Fruit fly (Drosophila melanogaster) whole organism, embryonic: Measurements from ENCODE around the gene CG32192.

Experiments
- CG10565 ChIP-seq: fragments of 200-800 bp; sonication (Bioruptor generic); optimal IDR thresholded peaks from 3 replicates; lab custom pipeline; 2016; ENCODE audit warnings: missing biosample characterization, mild to moderate bottlenecking, missing genetic modification characterization
- CG11456 ChIP-seq: fragments of 200-800 bp; sonication (Bioruptor generic); IDR thresholded peaks from 3 replicates; pipeline ENCODE4 v1.3.6; 2022; ENCODE audit warnings: missing biosample characterization, missing genetic modification characterization
- CG12155 ChIP-seq: fragments of 200-800 bp; sonication (Bioruptor generic); optimal IDR thresholded peaks from 3 replicates; lab custom pipeline; 2016; ENCODE audit warnings: missing biosample characterization, missing genetic modification characterization
- CG12769 ChIP-seq: fragments of 200-800 bp; sonication (Bioruptor generic); optimal IDR thresholded peaks from 2 replicates; lab custom pipeline; 2019; ENCODE audit warnings: missing biosample characterization, mild to moderate bottlenecking, missing genetic modification characterization, moderate library complexity
- CG12942 ChIP-seq: fragments of 200-800 bp; sonication (Bioruptor generic); optimal IDR thresholded peaks from 3 replicates; lab custom pipeline; 2016; ENCODE audit warnings: missing biosample characterization, missing genetic modification characterization
- CG13775 ChIP-seq: fragments of 200-800 bp; sonication (Bioruptor generic); optimal IDR thresholded peaks from 3 replicates; lab custom pipeline; 2017; ENCODE audit warnings: missing biosample characterization, mild to moderate bottlenecking, missing genetic modification characterization
- CG14667 ChIP-seq: fragments of 200-800 bp; sonication (Bioruptor generic); IDR thresholded peaks from 2 replicates; pipeline ENCODE4 v1.3.6; 2022; ENCODE audit warnings: missing biosample characterization, missing genetic modification characterization
- CG15479 ChIP-seq: fragments of 200-800 bp; sonication (Bioruptor generic); optimal IDR thresholded peaks from 3 replicates; lab custom pipeline; 2019; ENCODE audit warnings: missing biosample characterization, mild to moderate bottlenecking, missing genetic modification characterization, moderate library complexity
- CG31388 ChIP-seq: fragments of 200-800 bp; sonication (Bioruptor generic); optimal IDR thresholded peaks from 2 replicates; lab custom pipeline; 2016; ENCODE audit warnings: missing biosample characterization, missing genetic modification characterization
- CG3407 ChIP-seq: fragments of 200-800 bp; sonication (Bioruptor generic); optimal IDR thresholded peaks from 2 replicates; lab custom pipeline; 2018; ENCODE audit warnings: missing biosample characterization, mild to moderate bottlenecking, missing genetic modification characterization
- CG34376 ChIP-seq: fragments of 200-800 bp; sonication (Bioruptor generic); optimal IDR thresholded peaks from 2 replicates; lab custom pipeline; 2018; ENCODE audit warnings: missing biosample characterization, mild to moderate bottlenecking, missing genetic modification characterization
- CG4404 ChIP-seq: fragments of 200-800 bp; sonication (Bioruptor generic); IDR thresholded peaks from 2 replicates; pipeline ENCODE4 v1.3.6; 2022; ENCODE audit warnings: missing biosample characterization, missing genetic modification characterization
- CG4424 ChIP-seq: fragments of 200-800 bp; sonication (Bioruptor generic); optimal IDR thresholded peaks from 3 replicates; lab custom pipeline; 2016; ENCODE audit warnings: missing biosample characterization, missing genetic modification characterization
- CG6654 ChIP-seq: fragments of 200-800 bp; sonication (Bioruptor generic); optimal IDR thresholded peaks from 2 replicates; lab custom pipeline; 2017; ENCODE audit warnings: missing biosample characterization, mild to moderate bottlenecking, missing genetic modification characterization
- CG8359 ChIP-seq: fragments of 200-800 bp; sonication (Bioruptor generic); optimal IDR thresholded peaks from 2 replicates; lab custom pipeline; 2017; ENCODE audit warnings: missing biosample characterization, mild to moderate bottlenecking, missing genetic modification characterization, borderline replicate concordance
- Deaf1 ChIP-seq: fragments of 200-800 bp; optimal IDR thresholded peaks from 3 replicates; lab custom pipeline; 2019; ENCODE audit warnings: missing biosample characterization, mild to moderate bottlenecking, missing genetic modification characterization, moderate library complexity
- ERR ChIP-seq: fragments of 200-800 bp; sonication (Bioruptor generic); optimal IDR thresholded peaks from 2 replicates; lab custom pipeline; 2016; ENCODE audit warnings: missing biosample characterization, missing genetic modification characterization
- Gsc ChIP-seq: fragments of 200-800 bp; sonication (Bioruptor generic); IDR thresholded peaks from 2 replicates; pipeline ENCODE4 v1.3.6; 2022; ENCODE audit warnings: missing biosample characterization, missing genetic modification characterization
- HLH4C ChIP-seq: fragments of 200-800 bp; sonication (Bioruptor generic); IDR thresholded peaks from 3 replicates; pipeline ENCODE4 v1.3.6; 2022; ENCODE audit warnings: missing biosample characterization, missing genetic modification characterization; ENCODE audit not compliant: partially characterized antibody
- HLHmδ ChIP-seq: fragments of 200-800 bp; sonication (Bioruptor generic); optimal IDR thresholded peaks from 2 replicates; lab custom pipeline; 2018; ENCODE audit warnings: missing biosample characterization, mild to moderate bottlenecking, missing genetic modification characterization, moderate library complexity
- Hr51 ChIP-seq, 2 experiments: fragments of 200-800 bp; sonication (Bioruptor generic); optimal IDR thresholded peaks; 2 replicates in 1 of 2; 3 replicates in 1 of 2; lab custom pipeline; 2016 to 2018; ENCODE audit warnings: missing biosample characterization in 2 of 2, missing genetic modification characterization in 2 of 2, mild to moderate bottlenecking in 1 of 2, moderate library complexity in 1 of 2
- Med ChIP-seq: fragments of 200-800 bp; sonication (Bioruptor generic); peaks from one replicate; lab custom pipeline; 2016; ENCODE audit warnings: missing biosample characterization, missing genetic modification characterization, mild to moderate bottlenecking, inconsistent platforms, moderate library complexity
- Mes4 ChIP-seq: fragments of 200-800 bp; sonication (Bioruptor generic); optimal IDR thresholded peaks from 2 replicates; lab custom pipeline; 2016; ENCODE audit warnings: missing biosample characterization, missing genetic modification characterization
- Myb ChIP-seq: fragments of 200-800 bp; sonication (Bioruptor generic); optimal IDR thresholded peaks from 2 replicates; lab custom pipeline; 2016; ENCODE audit warnings: missing biosample characterization, missing genetic modification characterization
- NC2α ChIP-seq: fragments of 200-800 bp; sonication (Bioruptor generic); optimal IDR thresholded peaks from 2 replicates; lab custom pipeline; 2016; ENCODE audit warnings: missing biosample characterization, missing genetic modification characterization
- NK7.1 ChIP-seq: fragments of 200-800 bp; sonication (Bioruptor generic); optimal IDR thresholded peaks from 3 replicates; lab custom pipeline; 2016; ENCODE audit warnings: missing biosample characterization, missing genetic modification characterization
- Nf-YC ChIP-seq: fragments of 200-800 bp; optimal IDR thresholded peaks from 3 replicates; lab custom pipeline; 2019; ENCODE audit warnings: missing biosample characterization, mild to moderate bottlenecking, missing genetic modification characterization, moderate library complexity
- Oli ChIP-seq: fragments of 200-800 bp; sonication (Bioruptor generic); optimal IDR thresholded peaks from 2 replicates; lab custom pipeline; 2018; ENCODE audit warnings: missing biosample characterization, mild to moderate bottlenecking, missing genetic modification characterization, moderate library complexity
- Sry-β ChIP-seq: fragments of 200-800 bp; sonication (Bioruptor generic); optimal IDR thresholded peaks from 2 replicates; lab custom pipeline; 2018; ENCODE audit warnings: missing biosample characterization, mild to moderate bottlenecking, missing genetic modification characterization, moderate library complexity
- abd-A ChIP-seq: fragments of 200-800 bp; sonication (Bioruptor generic); optimal IDR thresholded peaks from 3 replicates; lab custom pipeline; 2019; ENCODE audit warnings: missing biosample characterization, mild to moderate bottlenecking, missing genetic modification characterization, moderate library complexity
- ase ChIP-seq: fragments of 200-800 bp; sonication (Bioruptor generic); IDR thresholded peaks from 3 replicates; pipeline ENCODE4 v1.3.6; 2022; ENCODE audit warnings: missing biosample characterization, missing genetic modification characterization
- bbx ChIP-seq: fragments of 200-800 bp; sonication (Bioruptor generic); IDR thresholded peaks from 2 replicates; pipeline ENCODE4 v1.3.6; 2022; ENCODE audit warnings: missing biosample characterization, missing genetic modification characterization; ENCODE audit not compliant: partially characterized antibody
- da ChIP-seq: fragments of 200-800 bp; sonication (Bioruptor generic); optimal IDR thresholded peaks from 2 replicates; lab custom pipeline; 2016; ENCODE audit warnings: missing biosample characterization, missing genetic modification characterization
- fu2 ChIP-seq: fragments of 200-800 bp; sonication (Bioruptor generic); optimal IDR thresholded peaks from 2 replicates; lab custom pipeline; 2016; ENCODE audit warnings: missing biosample characterization, missing genetic modification characterization
- grau ChIP-seq: fragments of 200-800 bp; optimal IDR thresholded peaks from 3 replicates; lab custom pipeline; 2019; ENCODE audit warnings: missing biosample characterization, mild to moderate bottlenecking, missing genetic modification characterization, moderate library complexity
- hkb ChIP-seq, 2 experiments: fragments of 200-800 bp in 1 of 2; fragments of >200 bp in 1 of 2; sonication (Bioruptor generic) in 1 of 2; IDR thresholded peaks in 1 of 2; optimal IDR thresholded peaks in 1 of 2; 2 replicates each; pipeline versions ENCODE4 v1.3.6 to Lab custom; 2017 to 2022; ENCODE audit warnings: missing biosample characterization in 1 of 2, missing genetic modification characterization in 1 of 2
- insv ChIP-seq, 2 experiments: fragments of 200-800 bp; sonication (Bioruptor generic); optimal IDR thresholded peaks; 3 replicates each; lab custom pipeline; 2016 to 2018; ENCODE audit warnings: missing biosample characterization in 2 of 2, missing genetic modification characterization in 2 of 2
- lbe ChIP-seq: fragments of 200-800 bp; sonication (Bioruptor generic); optimal IDR thresholded peaks from 2 replicates; lab custom pipeline; 2016; ENCODE audit warnings: missing biosample characterization, mild to moderate bottlenecking, missing genetic modification characterization
- lola ChIP-seq, 3 experiments: fragments of >200 bp in 2 of 3; fragments of 200-800 bp in 1 of 3; sonication (Bioruptor generic) in 1 of 3; optimal IDR thresholded peaks; 2 replicates each; lab custom pipeline; 2017 to 2019; ENCODE audit warnings: missing biosample characterization in 3 of 3, missing genetic modification characterization in 3 of 3, mild to moderate bottlenecking in 1 of 3, moderate library complexity in 1 of 3
- mirr ChIP-seq: fragments of 200-800 bp; sonication (Bioruptor generic); optimal IDR thresholded peaks from 3 replicates; lab custom pipeline; 2018; ENCODE audit warnings: missing biosample characterization, mild to moderate bottlenecking, missing genetic modification characterization
- pb ChIP-seq: fragments of 200-800 bp; sonication (Bioruptor generic); optimal IDR thresholded peaks from 3 replicates; lab custom pipeline; 2016; ENCODE audit warnings: missing biosample characterization, missing genetic modification characterization
- pnt ChIP-seq: fragments of 200-800 bp; sonication (Bioruptor generic); optimal IDR thresholded peaks from 3 replicates; lab custom pipeline; 2016; ENCODE audit warnings: missing biosample characterization, missing genetic modification characterization
- prd ChIP-seq, 3 experiments: fragments of >200 bp in 2 of 3; fragments of 200-800 bp in 1 of 3; sonication (Bioruptor generic) in 1 of 3; optimal IDR thresholded peaks in 2 of 3; IDR thresholded peaks in 1 of 3; 2 replicates in 2 of 3; 3 replicates in 1 of 3; pipeline versions ENCODE4 v1.3.6 to Lab custom; 2017 to 2022; ENCODE audit warnings: missing biosample characterization in 1 of 3, missing genetic modification characterization in 1 of 3
- ro ChIP-seq: fragments of 200-800 bp; sonication (Bioruptor generic); IDR thresholded peaks from 2 replicates; pipeline ENCODE4 v1.3.6; 2022; ENCODE audit warnings: missing biosample characterization, missing genetic modification characterization
- run ChIP-seq: fragments of 200-800 bp; sonication (Bioruptor generic); optimal IDR thresholded peaks from 3 replicates; lab custom pipeline; 2018; ENCODE audit warnings: missing biosample characterization, mild to moderate bottlenecking, missing genetic modification characterization
- stwl ChIP-seq: fragments of 200-800 bp; sonication (Bioruptor generic); optimal IDR thresholded peaks from 3 replicates; lab custom pipeline; 2018; ENCODE audit warnings: missing biosample characterization, mild to moderate bottlenecking, missing genetic modification characterization, moderate library complexity
- tll ChIP-seq, 2 experiments: fragments of 200-800 bp in 1 of 2; fragments of >200 bp in 1 of 2; sonication (Bioruptor generic) in 1 of 2; optimal IDR thresholded peaks; 2 replicates each; lab custom pipeline; 2017 to 2019; ENCODE audit warnings: missing biosample characterization in 2 of 2, missing genetic modification characterization in 2 of 2, mild to moderate bottlenecking in 1 of 2, moderate library complexity in 1 of 2
- unpg ChIP-seq: fragments of 200-800 bp; sonication (Bioruptor generic); optimal IDR thresholded peaks from 3 replicates; lab custom pipeline; 2018; ENCODE audit warnings: missing biosample characterization, mild to moderate bottlenecking, missing genetic modification characterization, moderate library complexity
- vfl ChIP-seq: fragments of 200-800 bp; sonication (Bioruptor generic); optimal IDR thresholded peaks from 2 replicates; lab custom pipeline; 2016; ENCODE audit warnings: missing biosample characterization, missing genetic modification characterization

CG32192 gene

DNA sequence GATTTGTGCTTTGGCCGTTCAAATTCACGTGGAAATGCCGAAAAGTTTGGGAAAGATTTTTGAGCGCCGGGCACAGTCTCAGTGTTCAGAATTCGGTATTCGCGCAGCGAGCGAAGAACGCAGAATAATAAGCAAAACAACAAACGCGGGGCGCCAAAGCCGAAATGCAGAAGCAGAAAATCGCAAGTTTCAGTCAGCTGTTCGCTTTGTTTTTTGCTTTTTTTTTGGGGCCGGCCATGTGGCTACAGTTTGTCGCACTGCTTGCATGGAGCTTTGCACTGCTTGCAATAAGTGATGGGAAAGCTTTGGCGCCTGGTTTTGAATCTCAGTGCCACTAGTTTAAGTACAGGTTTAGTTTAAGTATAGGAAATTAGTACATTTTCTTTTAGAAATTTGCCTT, 14.2 kb upstream of the CG32192 start (continued):
- TF ChIP-seq CG3407 (GFP tag; lab: Kevin White, UChicago) (no peak), Myb (GFP tag; lab: Kevin White, UChicago) (peak; percentile 4), CG4424 (GFP tag; lab: Kevin White, UChicago) (no peak), ERR (no peak), CG6654 (GFP tag; lab: Kevin White, UChicago) (no peak), NK7.1 (GFP tag; lab: Kevin White, UChicago) (no peak), prd (optimal IDR thresholded peaks at IDR 0.05; lab: Kevin White, UChicago) (no peak), prd (GFP tag; IDR thresholded peaks at IDR 0.05; lab: Robert Waterston, UW) (no peak), Oli (tag; lab: Kevin White, UChicago) (no peak), Mes4 (GFP tag; lab: Kevin White, UChicago) (no peak), CG10565 (GFP tag; lab: Kevin White, UChicago) (no peak), ase (GFP tag; lab: Robert Waterston, UW) (no peak), unpg (GFP tag; lab: Kevin White, UChicago) (no peak), CG12942 (GFP tag; lab: Kevin White, UChicago) (no peak), CG8359 (no peak), NC2α (GFP tag; lab: Kevin White, UChicago) (no peak), HLH4C (GFP tag; lab: Robert Waterston, UW) (no peak), CG12155 (no peak), abd-A (tag; lab: Kevin White, UChicago) (no peak), pb (GFP tag; lab: Kevin White, UChicago) (no peak), grau (no peak), Gsc (GFP tag; lab: Robert Waterston, UW) (no peak), fu2 (GFP tag; lab: Kevin White, UChicago) (no peak), HLHmδ (GFP tag; lab: Kevin White, UChicago) (no peak), Deaf1 (tag; lab: Kevin White, UChicago) (peak; percentile 50), stwl (no peak), CG11456 (GFP tag; lab: Robert Waterston, UW) (0 out of 3 replicates have a peak, but pooled peaks have one; percentile 43), Sry-β (GFP tag; lab: Kevin White, UChicago) (no peak), run (tag; lab: Kevin White, UChicago) (no peak), Med (GFP tag; lab: Kevin White, UChicago) (peak; percentile 31), CG31388 (GFP tag; lab: Kevin White, UChicago) (no peak), CG15479 (no peak), lola (GFP tag; optimal IDR thresholded peaks at IDR 0.05; lab: Kevin White, UChicago) (no peak), mirr (GFP tag; lab: Kevin White, UChicago) (no peak), tll (GFP tag; optimal IDR thresholded peaks at IDR 0.05; lab: Kevin White, UChicago) (no peak), CG14667 (GFP tag; lab: Robert Waterston, UW) (no peak), CG12769 (peak; percentile 35), insv (GFP tag; optimal IDR thresholded peaks at IDR 0.05; lab: Kevin White, UChicago) (no peak), lbe (GFP tag; lab: Kevin White, UChicago) (no peak), ro (GFP tag; lab: Robert Waterston, UW) (no peak), Hr51 (GFP tag; optimal IDR thresholded peaks at IDR 0.05; lab: Kevin White, UChicago) (no peak), bbx (GFP tag; lab: Robert Waterston, UW) (0 out of 2 replicates have a peak, but pooled peaks have one; percentile 25), vfl (no peak), CG13775 (no peak), da (no peak), hkb (optimal IDR thresholded peaks at IDR 0.05; lab: Kevin White, UChicago) (no peak), hkb (GFP tag; IDR thresholded peaks at IDR 0.05; lab: Robert Waterston, UW) (no peak), Nf-YC (tag; lab: Kevin White, UChicago) (peak; percentile 43), pnt (GFP tag; lab: Kevin White, UChicago) (no peak), CG4404 (GFP tag; lab: Robert Waterston, UW) (no peak), CG34376 (no peak)
